Worm (Caenorhabditis elegans) whole organism, L4/young adult: ENCODE results near the gene nlp-26.

Source experiments
- W03F9.2 ChIP-seq: fragments of 150-350 bp; optimal IDR thresholded peaks from 2 replicates; lab custom pipeline; 2014; ENCODE audit warnings: missing biosample characterization, missing genetic modification characterization
- dao-5 ChIP-seq: sonication (generic microtip); optimal IDR thresholded peaks from 2 replicates; lab custom pipeline; 2016; ENCODE audit warnings: missing genotype, missing genetic modification characterization, moderate library complexity, missing compliant biosample characterization
- him-1 ChIP-seq: sonication (generic microtip); optimal IDR thresholded peaks from 2 replicates; lab custom pipeline; 2016; ENCODE audit warnings: missing genotype, missing genetic modification reagents, missing genetic modification characterization, missing compliant biosample characterization

DNA sequence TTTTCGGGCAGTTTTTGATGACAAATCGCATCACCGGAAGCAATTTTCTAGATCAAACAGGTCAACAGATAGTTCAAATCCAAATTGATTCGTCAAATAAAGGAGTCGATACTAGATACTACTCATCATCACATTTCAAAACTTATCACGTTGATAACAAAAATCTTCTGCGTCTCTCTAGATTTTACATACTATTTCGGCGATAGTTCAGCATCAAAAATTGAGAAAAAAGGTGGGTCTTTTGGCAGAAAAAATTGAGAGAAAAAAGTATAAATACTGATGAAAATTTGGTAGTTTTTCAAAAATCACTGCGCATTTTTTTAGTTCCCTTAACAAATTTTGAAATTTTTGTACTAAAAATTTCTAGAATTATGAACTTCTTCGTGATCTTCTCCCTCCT is at the start of gene nlp-26:
- TF ChIP-seq him-1 (tag; lab: Kevin White, UChicago) (no peak), dao-5 (tag; lab: Kevin White, UChicago) (no peak), W03F9.2 (tag; lab: Kevin White, UChicago) (no peak)
